Fruit fly (Drosophila melanogaster): ENCODE data around the gene Nna1.

Gene Nna1

DNA sequence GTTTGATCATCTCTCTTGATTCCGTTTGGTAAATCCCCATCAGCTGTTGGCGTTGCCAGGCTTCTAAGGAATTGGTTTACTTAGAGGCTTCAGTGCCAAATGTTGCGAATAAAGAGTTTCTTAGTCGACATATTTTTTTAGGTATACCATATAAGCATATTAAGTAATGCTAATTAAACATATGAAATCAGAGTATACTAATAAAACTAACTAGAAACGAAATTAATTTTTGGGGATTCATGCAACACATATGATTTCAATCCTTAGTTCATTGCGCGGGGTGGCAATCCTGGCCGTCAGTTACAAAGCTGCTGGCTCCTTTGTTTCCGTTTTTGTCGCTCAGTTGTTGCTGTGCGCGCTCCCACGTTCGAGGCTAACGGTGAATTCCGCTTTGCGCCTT, 22.7 kb upstream of the Nna1 start, which contains the start of gene CG15760 (continued):
- TF ChIP-seq CG4820 (GFP tag; optimal IDR thresholded peaks at IDR 0.05) (no peak), kah (GFP tag; optimal IDR thresholded peaks at IDR 0.05) (no peak), pfk (GFP tag; optimal IDR thresholded peaks at IDR 0.05) (no peak), Bgb (GFP tag; IDR thresholded peaks at IDR 0.05; ENCODE audit: partially characterized antibody) (no peak), CG8924 (tag; optimal IDR thresholded peaks at IDR 0.05) (no peak), CG32532 (GFP tag; IDR thresholded peaks at IDR 0.05) (no peak), Adf1 (GFP tag; IDR thresholded peaks at IDR 0.05) (no peak), MBD-R2 (GFP tag; IDR thresholded peaks at IDR 0.05) (no peak), Nf-YA (GFP tag; IDR thresholded peaks at IDR 0.05) (no peak), vfl (GFP tag; optimal IDR thresholded peaks at IDR 0.05) (no peak), CG12942 (GFP tag; optimal IDR thresholded peaks at IDR 0.05) (no peak), lola (GFP tag; optimal IDR thresholded peaks at IDR 0.05) (no peak), pho (GFP tag; optimal IDR thresholded peaks at IDR 0.05) (no peak), crp (GFP tag; optimal IDR thresholded peaks at IDR 0.05) (peak in 1 of 2 experiments; percentile 72), gcm (GFP tag; optimal IDR thresholded peaks at IDR 0.05) (no peak), CG30403 (GFP tag; optimal IDR thresholded peaks at IDR 0.05) (no peak), CG1792 (GFP tag; optimal IDR thresholded peaks at IDR 0.05) (no peak), repo (GFP tag; optimal IDR thresholded peaks at IDR 0.05) (no peak), Atf6 (GFP tag; IDR thresholded peaks at IDR 0.05) (no peak), Usf (GFP tag; optimal IDR thresholded peaks at IDR 0.05) (no peak), fd96Cb (tag; optimal IDR thresholded peaks at IDR 0.05) (no peak), bcd (GFP tag; optimal IDR thresholded peaks at IDR 0.05) (no peak), CG43689 (GFP tag; IDR thresholded peaks at IDR 0.05) (no peak), Dad (GFP tag; optimal IDR thresholded peaks at IDR 0.05) (no peak), wdn (GFP tag; IDR thresholded peaks at IDR 0.05) (no peak), slbo (GFP tag; IDR thresholded peaks at IDR 0.05) (no peak), da (GFP tag; optimal IDR thresholded peaks at IDR 0.05) (no peak), Sry-δ (GFP tag; optimal IDR thresholded peaks at IDR 0.05) (peak; percentile 5), az2 (GFP tag; optimal IDR thresholded peaks at IDR 0.05) (no peak), CG4282 (GFP tag; optimal IDR thresholded peaks at IDR 0.05) (no peak), ken (GFP tag; IDR thresholded peaks at IDR 0.05) (no peak), CG12104 (GFP tag; optimal IDR thresholded peaks at IDR 0.05) (no peak), fru (optimal IDR thresholded peaks at IDR 0.05) (no peak), Myb (GFP tag; optimal IDR thresholded peaks at IDR 0.05) (no peak), CG15479 (GFP tag; optimal IDR thresholded peaks at IDR 0.05) (no peak), CG2116 (GFP tag; optimal IDR thresholded peaks at IDR 0.05) (peak; percentile 29), hkb (optimal IDR thresholded peaks at IDR 0.05) (no peak), hkb (GFP tag; IDR thresholded peaks at IDR 0.05) (no peak), CG6254 (GFP tag; optimal IDR thresholded peaks at IDR 0.05) (no peak), ind (GFP tag; optimal IDR thresholded peaks at IDR 0.05) (no peak), Doc3 (GFP tag; IDR thresholded peaks at IDR 0.05; ENCODE audit: partially characterized antibody) (no peak), CG7271 (tag; optimal IDR thresholded peaks at IDR 0.05) (no peak), CG6765 (GFP tag; optimal IDR thresholded peaks at IDR 0.05) (no peak), tap (tag; optimal IDR thresholded peaks at IDR 0.05) (no peak), pzg (GFP tag; optimal IDR thresholded peaks at IDR 0.05) (peak; percentile 17), CG3407 (GFP tag; optimal IDR thresholded peaks at IDR 0.05) (no peak), C15 (GFP tag; IDR thresholded peaks at IDR 0.05) (no peak), cato (GFP tag; optimal IDR thresholded peaks at IDR 0.05; ENCODE audit: borderline replicate concordance) (no peak), CG12299 (tag; optimal IDR thresholded peaks at IDR 0.05) (no peak), sr (GFP tag; IDR thresholded peaks at IDR 0.05) (no peak), CG17802 (tag; optimal IDR thresholded peaks at IDR 0.05) (no peak), B-H2 (GFP tag; optimal IDR thresholded peaks at IDR 0.05) (no peak), Oli (tag; optimal IDR thresholded peaks at IDR 0.05) (no peak)
